Fruit fly (Drosophila melanogaster) whole organism: Measurements from ENCODE around the gene Pvr.

Experiments
- Dll ChIP-seq: fragments of >200 bp; optimal IDR thresholded peaks from 2 replicates; lab custom pipeline; 2017
- EcR ChIP-seq, 2 experiments: fragments of >200 bp; optimal IDR thresholded peaks; 2 replicates each; lab custom pipeline; 2017; ENCODE audit warnings: missing biosample characterization in 2 of 2, missing genetic modification characterization in 2 of 2, missing genetic modification reagents in 2 of 2

dm6 chr2L:8239712-8240245, at the start of gene Pvr:
- TF ChIP-seq Dll (no peak), EcR (GFP tag; optimal IDR thresholded peaks at IDR 0.05; lab: Kevin White, UChicago) (no peak)
